Worm (Caenorhabditis elegans) whole organism, L4/young adult: ENCODE data around the gene Y76B12C.4.

Experiments used
- W03F9.2 ChIP-seq: fragments of 150-350 bp; optimal IDR thresholded peaks from 2 replicates; lab custom pipeline; 2014; ENCODE audit warnings: missing biosample characterization, missing genetic modification characterization
- dao-5 ChIP-seq: sonication (generic microtip); optimal IDR thresholded peaks from 2 replicates; lab custom pipeline; 2016; ENCODE audit warnings: missing genotype, missing genetic modification characterization, moderate library complexity, missing compliant biosample characterization
- him-1 ChIP-seq: sonication (generic microtip); optimal IDR thresholded peaks from 2 replicates; lab custom pipeline; 2016; ENCODE audit warnings: missing genotype, missing genetic modification reagents, missing genetic modification characterization, missing compliant biosample characterization

DNA sequence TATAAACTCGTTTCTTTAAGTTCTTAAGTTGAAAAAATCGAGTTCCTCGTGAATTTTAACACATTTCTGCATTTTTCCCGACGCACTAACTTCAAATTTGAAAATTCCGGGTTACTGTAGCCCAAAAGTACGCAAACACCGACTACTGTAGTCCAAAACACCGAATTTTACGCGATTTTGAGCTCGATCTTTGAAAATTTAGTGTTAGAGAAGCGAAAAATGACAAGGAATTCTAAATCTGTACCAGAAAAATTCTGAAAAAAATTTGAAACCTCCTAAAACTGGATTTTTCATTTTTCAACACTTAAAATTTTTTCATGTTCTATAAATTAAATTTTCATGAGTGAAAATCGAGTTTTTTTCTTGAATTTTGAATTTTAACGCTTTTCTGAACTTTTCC lies 27.0 kb downstream of the Y76B12C.4 start:
- TF ChIP-seq him-1 (tag; lab: Kevin White, UChicago) (no peak), dao-5 (tag; lab: Kevin White, UChicago) (no peak), W03F9.2 (tag; lab: Kevin White, UChicago) (no peak)
